Fruit fly (Drosophila melanogaster) whole organism, pupa: Measurements from ENCODE around the gene CG18754.

ENCODE experiments used
- CG10348 ChIP-seq: fragments of 200-800 bp; sonication (Bioruptor generic); IDR thresholded peaks from 2 replicates; pipeline ENCODE4 v1.3.6; 2022; ENCODE audit warnings: missing biosample characterization, missing genetic modification characterization
- CG12605 ChIP-seq: fragments of 200-800 bp; sonication (Bioruptor generic); IDR thresholded peaks from 2 replicates; pipeline ENCODE4 v1.3.6; 2022; ENCODE audit warnings: missing biosample characterization, missing genetic modification characterization
- CG13204 ChIP-seq: fragments of 200-800 bp; sonication (Bioruptor generic); optimal IDR thresholded peaks from 2 replicates; lab custom pipeline; 2018; ENCODE audit warnings: missing biosample characterization, mild to moderate bottlenecking, missing genetic modification characterization, moderate library complexity
- CG14655 ChIP-seq: fragments of 200-800 bp; sonication (Bioruptor generic); optimal IDR thresholded peaks from 3 replicates; lab custom pipeline; 2017; ENCODE audit warnings: mild to moderate bottlenecking, missing biosample characterization, missing genetic modification reagents, missing genetic modification characterization
- CG15710 ChIP-seq: fragments of 200-800 bp; sonication (Bioruptor generic); optimal IDR thresholded peaks from 2 replicates; lab custom pipeline; 2018; ENCODE audit warnings: missing biosample characterization, mild to moderate bottlenecking, missing genetic modification characterization, moderate library complexity
- CG17806 ChIP-seq: fragments of 200-800 bp; sonication (Bioruptor generic); optimal IDR thresholded peaks from 2 replicates; lab custom pipeline; 2018; ENCODE audit warnings: missing biosample characterization, mild to moderate bottlenecking, missing genetic modification characterization, moderate library complexity
- CG32121 ChIP-seq: fragments of 200-800 bp; sonication (Bioruptor generic); IDR thresholded peaks from 2 replicates; pipeline ENCODE4 v1.3.6; 2022; ENCODE audit warnings: missing biosample characterization, missing genetic modification characterization
- CG34367 ChIP-seq: fragments of 200-800 bp; sonication (Bioruptor generic); optimal IDR thresholded peaks from 2 replicates; lab custom pipeline; 2018; ENCODE audit warnings: missing biosample characterization, mild to moderate bottlenecking, missing genetic modification characterization
- CG4496 ChIP-seq: fragments of 200-800 bp; sonication (Bioruptor generic); IDR thresholded peaks from 3 replicates; pipeline ENCODE4 v1.3.6; 2022; ENCODE audit warnings: missing biosample characterization, missing genetic modification characterization
- CG8159 ChIP-seq: fragments of 200-800 bp; sonication (Bioruptor generic); optimal IDR thresholded peaks from 3 replicates; lab custom pipeline; 2018; ENCODE audit warnings: missing biosample characterization, mild to moderate bottlenecking, missing genetic modification characterization, moderate library complexity
- CG8301 ChIP-seq: fragments of 200-800 bp; sonication (Bioruptor generic); optimal IDR thresholded peaks from 2 replicates; lab custom pipeline; 2018; ENCODE audit warnings: missing biosample characterization, mild to moderate bottlenecking, missing genetic modification characterization
- CG9948 ChIP-seq: fragments of 200-800 bp; sonication (Bioruptor generic); optimal IDR thresholded peaks from 2 replicates; lab custom pipeline; 2018; ENCODE audit warnings: missing biosample characterization, mild to moderate bottlenecking, missing genetic modification characterization, moderate library complexity
- D1 ChIP-seq: fragments of 200-800 bp; sonication (Bioruptor generic); optimal IDR thresholded peaks from 2 replicates; lab custom pipeline; 2018; ENCODE audit warnings: missing biosample characterization, mild to moderate bottlenecking, missing genetic modification characterization, moderate library complexity
- EcR ChIP-seq: fragments of 200-800 bp; sonication (Bioruptor generic); optimal IDR thresholded peaks from 3 replicates; lab custom pipeline; 2019; ENCODE audit warnings: missing biosample characterization, missing genetic modification characterization, mild to moderate bottlenecking, moderate library complexity, missing genetic modification reagents
- Ets98B ChIP-seq: fragments of 200-800 bp; sonication (Bioruptor generic); IDR thresholded peaks from 2 replicates; pipeline ENCODE4 v1.3.6; 2022; ENCODE audit warnings: missing biosample characterization, missing genetic modification characterization
- Pif1A ChIP-seq: fragments of 200-800 bp; sonication (Bioruptor generic); optimal IDR thresholded peaks from 3 replicates; lab custom pipeline; 2016; ENCODE audit warnings: missing biosample characterization, missing genetic modification characterization
- Pif1B ChIP-seq: fragments of 200-800 bp; sonication (Bioruptor generic); optimal IDR thresholded peaks from 3 replicates; lab custom pipeline; 2016; ENCODE audit warnings: missing biosample characterization, missing genetic modification characterization
- Snoo ChIP-seq: fragments of 200-800 bp; sonication (Bioruptor generic); optimal IDR thresholded peaks from 3 replicates; lab custom pipeline; 2017; ENCODE audit warnings: missing biosample characterization, mild to moderate bottlenecking, missing genetic modification characterization, inconsistent platforms
- fd96Ca ChIP-seq: fragments of 200-800 bp; sonication (Bioruptor generic); IDR thresholded peaks from 3 replicates; pipeline ENCODE4 v1.3.6; 2022; ENCODE audit warnings: missing biosample characterization, missing genetic modification characterization
- gl ChIP-seq: fragments of 200-800 bp; sonication (Bioruptor generic); optimal IDR thresholded peaks from 2 replicates; lab custom pipeline; 2018; ENCODE audit warnings: missing biosample characterization, mild to moderate bottlenecking, missing genetic modification characterization
- rn ChIP-seq: fragments of 200-800 bp; sonication (Bioruptor generic); IDR thresholded peaks from 2 replicates; pipeline ENCODE4 v1.3.6; 2022; ENCODE audit warnings: missing biosample characterization, missing genetic modification characterization

Gene CG18754

dm6 chr3R:23700304-23700767 is 16.5 kb downstream of the CG18754 start, which contains the start of the genes CG31468 and Gba1a:
Gene CG31468 (minus strand): TSS chr3R:23700354.
Gene Gba1a (plus strand): TSS chr3R:23700621.
- TF ChIP-seq CG8301 (tag; lab: Kevin White, UChicago) (no peak), gl (tag; lab: Kevin White, UChicago) (no peak), fd96Ca (GFP tag; lab: Robert Waterston, UW) (no peak), EcR (no peak), Snoo (tag; lab: Kevin White, UChicago) (no peak), rn (GFP tag; lab: Robert Waterston, UW) (no peak), CG9948 (tag; lab: Kevin White, UChicago) (no peak), Ets98B (GFP tag; lab: Robert Waterston, UW) (no peak), CG12605 (no peak), CG10348 (GFP tag; lab: Robert Waterston, UW) (no peak), CG14655 (no peak)

dm6 chr3R:23702461-23702860 is 18.6 kb downstream of the CG18754 start, which contains the start of gene Qsox4:
Gene Qsox4 (plus strand): TSS chr3R:23702761.
- TF ChIP-seq fd96Ca (GFP tag; lab: Robert Waterston, UW) (no peak), CG9948 (tag; lab: Kevin White, UChicago) (no peak), CG13204 (GFP tag; lab: Kevin White, UChicago) (no peak), Pif1B (GFP tag; lab: Kevin White, UChicago) (no peak), Ets98B (GFP tag; lab: Robert Waterston, UW) (no peak), EcR (no peak), CG14655 (no peak), Pif1A (GFP tag; lab: Kevin White, UChicago) (no peak), CG8301 (tag; lab: Kevin White, UChicago) (no peak)

- TF ChIP-seq CG13204 (GFP tag; lab: Kevin White, UChicago) (no peak), CG17806 (tag; lab: Kevin White, UChicago) (no peak), CG32121 (GFP tag; lab: Robert Waterston, UW) (no peak), CG8301 (tag; lab: Kevin White, UChicago) (no peak), CG9948 (tag; lab: Kevin White, UChicago) (no peak), rn (GFP tag; lab: Robert Waterston, UW) (no peak), CG8159 (no peak)
Measured at dm6 chr3R:23704383-23705033, 20.7 kb downstream of the CG18754 start, which contains the start of gene Gba1b. Gene Gba1b (plus strand): TSS chr3R:23704804.

- no peak for TF ChIP-seq CG32121 (GFP tag; lab: Robert Waterston, UW)
- TF ChIP-seq CG17806 (tag; lab: Kevin White, UChicago) = no peak
- TF ChIP-seq fd96Ca (GFP tag; lab: Robert Waterston, UW) = no peak
- TF ChIP-seq EcR = no peak
- TF ChIP-seq CG10348 (GFP tag; lab: Robert Waterston, UW) = no peak
- TF ChIP-seq CG15710 (tag; lab: Kevin White, UChicago) = no peak
- no peak for TF ChIP-seq D1 (tag; lab: Kevin White, UChicago)
- TF ChIP-seq CG4496 (GFP tag; lab: Robert Waterston, UW) = no peak
- TF ChIP-seq CG8301 (tag; lab: Kevin White, UChicago) = no peak
- no peak for TF ChIP-seq Pif1A (GFP tag; lab: Kevin White, UChicago)
Measured at dm6 chr3R:23709508-23710208, 25.8 kb downstream of the CG18754 start, which contains the start of gene CG10301. Gene CG10301 (plus strand): TSS chr3R:23710158.

- TF ChIP-seq CG9948 (tag; lab: Kevin White, UChicago) = no peak
- no peak for TF ChIP-seq fd96Ca (GFP tag; lab: Robert Waterston, UW)
- no peak for TF ChIP-seq CG17806 (tag; lab: Kevin White, UChicago)
- no peak for TF ChIP-seq CG8301 (tag; lab: Kevin White, UChicago)
- TF ChIP-seq Snoo (tag; lab: Kevin White, UChicago) = no peak
- TF ChIP-seq CG15710 (tag; lab: Kevin White, UChicago) = no peak
- TF ChIP-seq rn (GFP tag; lab: Robert Waterston, UW) = no peak
- no peak for TF ChIP-seq Pif1B (GFP tag; lab: Kevin White, UChicago)
- TF ChIP-seq CG32121 (GFP tag; lab: Robert Waterston, UW) = no peak
- TF ChIP-seq CG8159 = no peak
- TF ChIP-seq CG13204 (GFP tag; lab: Kevin White, UChicago) = no peak
- TF ChIP-seq CG34367 (tag; lab: Kevin White, UChicago) = no peak
- no peak for TF ChIP-seq CG4496 (GFP tag; lab: Robert Waterston, UW)
- no peak for TF ChIP-seq Ets98B (GFP tag; lab: Robert Waterston, UW)
- TF ChIP-seq Pif1A (GFP tag; lab: Kevin White, UChicago) = no peak
- TF ChIP-seq CG14655 = no peak
Measured at dm6 chr3R:23711195-23711594, 27.3 kb downstream of the CG18754 start, which contains the start of gene CG10300. Gene CG10300 (plus strand): TSS chr3R:23711527.

- TF ChIP-seq Pif1B (GFP tag; lab: Kevin White, UChicago) = peak; percentile 75
- peak; percentile 51 for TF ChIP-seq CG14655
- TF ChIP-seq CG32121 (GFP tag; lab: Robert Waterston, UW) = no peak
- 0 out of 2 replicates have a peak, but pooled peaks have one; percentile 45 for TF ChIP-seq rn (GFP tag; lab: Robert Waterston, UW)
- TF ChIP-seq gl (tag; lab: Kevin White, UChicago) = no peak
- TF ChIP-seq Pif1A (GFP tag; lab: Kevin White, UChicago) = peak; percentile 76
- TF ChIP-seq Snoo (tag; lab: Kevin White, UChicago) = peak; percentile 78
- TF ChIP-seq CG8159 = peak; percentile 74
- peak; percentile 73 for TF ChIP-seq CG15710 (tag; lab: Kevin White, UChicago)
- no peak for TF ChIP-seq D1 (tag; lab: Kevin White, UChicago)
- peak; percentile 85 for TF ChIP-seq CG4496 (GFP tag; lab: Robert Waterston, UW)
- peak; percentile 53 for TF ChIP-seq CG9948 (tag; lab: Kevin White, UChicago)
- TF ChIP-seq CG34367 (tag; lab: Kevin White, UChicago) = peak; percentile 70
- no peak for TF ChIP-seq CG13204 (GFP tag; lab: Kevin White, UChicago)
- TF ChIP-seq fd96Ca (GFP tag; lab: Robert Waterston, UW) = no peak
- no peak for TF ChIP-seq EcR
- TF ChIP-seq Ets98B (GFP tag; lab: Robert Waterston, UW) = peak; percentile 36; the same call in 1 of the 2 replicates
- TF ChIP-seq CG8301 (tag; lab: Kevin White, UChicago) = peak; percentile 54
- peak; percentile 64 for TF ChIP-seq CG12605
- peak; percentile 61 for TF ChIP-seq CG17806 (tag; lab: Kevin White, UChicago)
- TF ChIP-seq CG10348 (GFP tag; lab: Robert Waterston, UW) = no peak
Measured at dm6 chr3R:23713901-23714300, 30.0 kb downstream of the CG18754 start.
